Worm (Caenorhabditis elegans): ENCODE measurements around the gene ddn-3.
A peak's percentile ranks its signal among the peaks of the same experiment; 100 is the strongest.

ddn-3 gene

ce11 chrV:14347234-14347826, 36.3 kb upstream of the ddn-3 start, which contains the start of gene cept-2 (continued):
- TF ChIP-seq Y22D7AL.16 (tag; optimal IDR thresholded peaks at IDR 0.05) (no peak), rnt-1 (tag; optimal IDR thresholded peaks at IDR 0.05) (peak; percentile 84), nhr-11 (tag; optimal IDR thresholded peaks at IDR 0.05) (no peak), unc-86 (tag; optimal IDR thresholded peaks at IDR 0.05) (peak; percentile 59), C08G9.2 (tag; optimal IDR thresholded peaks at IDR 0.05) (peak; percentile 84), ceh-14 (tag; optimal IDR thresholded peaks at IDR 0.05) (peak; percentile 76), ceh-9 (tag; optimal IDR thresholded peaks at IDR 0.05) (no peak), ceh-24 (tag; optimal IDR thresholded peaks at IDR 0.05) (no peak), pros-1 (tag; optimal IDR thresholded peaks at IDR 0.05) (no peak), madf-2 (tag; optimal IDR thresholded peaks at IDR 0.05) (peak; percentile 44), ttx-3 (tag; optimal IDR thresholded peaks at IDR 0.05) (no peak), hlh-8 (tag; optimal IDR thresholded peaks at IDR 0.05) (peak; percentile 58), pqm-1 (tag; optimal IDR thresholded peaks at IDR 0.05) (peak; percentile 8), elt-2 (tag; optimal IDR thresholded peaks at IDR 0.05) (no peak), pag-3 (tag; optimal IDR thresholded peaks at IDR 0.05; ENCODE audit: borderline replicate concordance) (no peak), ceh-6 (GFP tag; optimal IDR thresholded peaks at IDR 0.05) (no peak), odd-2 (tag; optimal IDR thresholded peaks at IDR 0.05) (no peak), sox-2 (GFP tag; IDR thresholded peaks at IDR 0.05) (no peak), gmeb-2 (tag; optimal IDR thresholded peaks at IDR 0.05) (peak; percentile 21), dve-1 (tag; optimal IDR thresholded peaks at IDR 0.05) (peak; percentile 56), ama-1 (optimal IDR thresholded peaks at IDR 0.05) (no peak), ceh-22 (tag; optimal IDR thresholded peaks at IDR 0.05) (no peak), fkh-10 (GFP tag; optimal IDR thresholded peaks at IDR 0.05) (no peak), hlh-6 (tag; optimal IDR thresholded peaks at IDR 0.05) (no peak), ceh-30 (tag; optimal IDR thresholded peaks at IDR 0.05) (no peak), tbx-7 (tag; optimal IDR thresholded peaks at IDR 0.05) (peak; percentile 65), ref-2 (tag; optimal IDR thresholded peaks at IDR 0.05) (peak; percentile 91)

- TF ChIP-seq rnt-1 (tag; optimal IDR thresholded peaks at IDR 0.05) (no peak), mec-3 (tag; optimal IDR thresholded peaks at IDR 0.05; ENCODE audit: borderline replicate concordance) (no peak), unc-86 (tag; optimal IDR thresholded peaks at IDR 0.05) (no peak), fax-1 (tag; optimal IDR thresholded peaks at IDR 0.05) (no peak), ama-1 (optimal IDR thresholded peaks at IDR 0.05) (no peak), ceh-24 (tag; optimal IDR thresholded peaks at IDR 0.05) (no peak), ceh-9 (tag; optimal IDR thresholded peaks at IDR 0.05) (no peak), hlh-15 (tag; optimal IDR thresholded peaks at IDR 0.05) (no peak), madf-2 (tag; optimal IDR thresholded peaks at IDR 0.05) (no peak), tbx-7 (tag; optimal IDR thresholded peaks at IDR 0.05) (no peak), pag-3 (tag; optimal IDR thresholded peaks at IDR 0.05; ENCODE audit: borderline replicate concordance) (no peak), Y22D7AL.16 (tag; optimal IDR thresholded peaks at IDR 0.05) (no peak), odd-2 (tag; optimal IDR thresholded peaks at IDR 0.05) (no peak)
Measured at ce11 chrV:14341672-14342071, 30.7 kb upstream of the ddn-3 start, which contains the start of gene F47B8.10. F47B8.10 (plus strand) TSS chrV:14341972.

- no peak for TF ChIP-seq unc-55 (GFP tag; optimal IDR thresholded peaks at IDR 0.05)
- no peak for TF ChIP-seq elt-4 (tag; optimal IDR thresholded peaks at IDR 0.05)
Measured at ce11 chrV:14336655-14337054, 25.6 kb upstream of the ddn-3 start, which contains the start of gene srm-6. srm-6 (plus strand) TSS chrV:14336955.

ce11 chrV:14334901-14335300, 23.9 kb upstream of the ddn-3 start, which contains the start of gene srm-5:
srm-5 (plus strand) TSS chrV:14335201.
- TF ChIP-seq ceh-30 (tag; optimal IDR thresholded peaks at IDR 0.05) (no peak), pax-1 (tag; optimal IDR thresholded peaks at IDR 0.05) (no peak), ref-2 (tag; optimal IDR thresholded peaks at IDR 0.05) (no peak), syd-9 (tag; optimal IDR thresholded peaks at IDR 0.05) (no peak), ceh-2 (tag; optimal IDR thresholded peaks at IDR 0.05) (no peak), unc-86 (tag; optimal IDR thresholded peaks at IDR 0.05) (no peak), ceh-48 (tag; optimal IDR thresholded peaks at IDR 0.05) (no peak), pros-1 (tag; optimal IDR thresholded peaks at IDR 0.05) (no peak), unc-42 (tag; optimal IDR thresholded peaks at IDR 0.05) (no peak), odd-2 (tag; optimal IDR thresholded peaks at IDR 0.05) (no peak), hlh-15 (tag; optimal IDR thresholded peaks at IDR 0.05) (no peak), ceh-9 (tag; optimal IDR thresholded peaks at IDR 0.05) (no peak), unc-55 (GFP tag; optimal IDR thresholded peaks at IDR 0.05) (no peak), sox-4 (tag; optimal IDR thresholded peaks at IDR 0.05) (no peak), hlh-6 (tag; optimal IDR thresholded peaks at IDR 0.05) (no peak), ceh-19 (GFP tag; optimal IDR thresholded peaks at IDR 0.05) (no peak), sox-2 (GFP tag; IDR thresholded peaks at IDR 0.05) (no peak), C08G9.2 (tag; optimal IDR thresholded peaks at IDR 0.05) (no peak), rnt-1 (tag; optimal IDR thresholded peaks at IDR 0.05) (no peak)
